Fruit fly (Drosophila melanogaster): ENCODE results near the gene CG31370.
A peak's percentile ranks its signal among the peaks of the same experiment; 100 is the strongest.

DNA sequence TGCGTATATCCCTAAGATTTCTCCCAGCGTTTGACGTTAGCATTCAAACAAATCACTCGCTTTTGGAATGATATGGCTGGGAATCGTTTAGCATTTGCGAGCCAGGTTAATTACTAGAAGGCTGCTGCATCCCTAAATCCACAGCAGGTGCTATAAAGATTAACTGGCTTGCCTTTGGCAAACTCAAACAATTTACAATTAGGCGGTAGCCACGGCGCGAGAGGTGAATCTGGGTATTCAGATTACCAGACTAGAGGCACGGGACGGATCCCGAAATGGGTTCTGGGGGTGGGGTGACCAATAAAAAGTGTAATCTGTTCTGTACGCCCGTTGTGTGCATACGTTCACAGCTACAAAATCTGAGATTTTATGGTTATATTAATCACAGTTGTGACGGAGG, 21.1 kb upstream of the CG31370 start, which contains the start of gene CG11892:
- TF ChIP-seq schlank (tag; optimal IDR thresholded peaks at IDR 0.05) (peak; percentile 79), gcm2 (GFP tag; optimal IDR thresholded peaks at IDR 0.05) (no peak), fd64A (GFP tag; optimal IDR thresholded peaks at IDR 0.05) (peak; percentile 19), nmo (GFP tag; optimal IDR thresholded peaks at IDR 0.05) (no peak), CG2120 (GFP tag; optimal IDR thresholded peaks at IDR 0.05) (peak; percentile 44)

All from whole organism, embryonic.